In genomic region chrIV:11821591-11822361, ce11 we compare ENCODE assay signal across 4 worm cellular contexts.
TF ChIP-seq lines count a peak whose summit lies in the region.

Gene par-5 (minus strand): TSS chrIV:11821924.
Gene M117.3 (plus strand): TSS chrIV:11822206.

TF ChIP-seq in whole organism, L2 larva, 48 proteins besides CTCF, POLR2A, EP300 and RAD21 (continues in another document):
- TF ChIP-seq zag-1 (tag; optimal IDR thresholded peaks at IDR 0.05; lab: Kevin White, UChicago) (peak; percentile 82), ztf-4 (tag; optimal IDR thresholded peaks at IDR 0.05; lab: Kevin White, UChicago) (peak; percentile 8), ZK546.5 (tag; optimal IDR thresholded peaks at IDR 0.05; lab: Kevin White, UChicago) (no peak), C34F6.9 (tag; optimal IDR thresholded peaks at IDR 0.05; lab: Kevin White, UChicago) (peak; percentile 81), nhr-6 (tag; optimal IDR thresholded peaks at IDR 0.05; lab: Kevin White, UChicago) (peak; percentile 56), mbf-1 (tag; optimal IDR thresholded peaks at IDR 0.05; lab: Kevin White, UChicago) (no peak), nhr-25 (tag; optimal IDR thresholded peaks at IDR 0.05; lab: Kevin White, UChicago) (peak; percentile 29), sma-3 (GFP tag; optimal IDR thresholded peaks at IDR 0.05; lab: Kevin White, UChicago) (peak; percentile 41), elt-3 (tag; optimal IDR thresholded peaks at IDR 0.05; lab: Kevin White, UChicago) (no peak), lin-13 (GFP tag; optimal IDR thresholded peaks at IDR 0.05; lab: Kevin White, UChicago) (peak; percentile 59), mdl-1 (tag; optimal IDR thresholded peaks at IDR 0.05; lab: Kevin White, UChicago) (peak; percentile 73 to 87), nhr-129 (tag; optimal IDR thresholded peaks at IDR 0.05; lab: Kevin White, UChicago) (peak; percentile 78), peb-1 (tag; optimal IDR thresholded peaks at IDR 0.05; lab: Kevin White, UChicago) (no peak), lin-11 (tag; optimal IDR thresholded peaks at IDR 0.05; lab: Kevin White, UChicago) (peak; percentile 92), lsy-2 (tag; optimal IDR thresholded peaks at IDR 0.05; lab: Kevin White, UChicago) (peak; percentile 4 to 69), Y55F3AM.14 (GFP tag; optimal IDR thresholded peaks at IDR 0.05; lab: Kevin White, UChicago) (peak; percentile 77), ama-1 (optimal IDR thresholded peaks at IDR 0.05; lab: Kevin White, UChicago) (peak; percentile 52), nhr-77 (tag; optimal IDR thresholded peaks at IDR 0.05; lab: Kevin White, UChicago) (no peak), skn-1 (tag; optimal IDR thresholded peaks at IDR 0.05; lab: Kevin White, UChicago) (no peak), F13H6.1 (tag; optimal IDR thresholded peaks at IDR 0.05; lab: Kevin White, UChicago) (peak; percentile 79), snpc-4 (tag; optimal IDR thresholded peaks at IDR 0.05; lab: Kevin White, UChicago) (peak; percentile 25), ceh-82 (tag; optimal IDR thresholded peaks at IDR 0.05; lab: Kevin White, UChicago) (no peak), sem-4 (tag; optimal IDR thresholded peaks at IDR 0.05; lab: Kevin White, UChicago) (peak; percentile 18)

TF ChIP-seq in whole organism, L4 larva, 104 proteins besides CTCF, POLR2A, EP300 and RAD21 (continues in another document):
- TF ChIP-seq sdz-12 (GFP tag; optimal IDR thresholded peaks at IDR 0.05; lab: Kevin White, UChicago) (no peak), Y5F2A.4 (GFP tag; optimal IDR thresholded peaks at IDR 0.05; lab: Kevin White, UChicago) (no peak), pqm-1 (tag; optimal IDR thresholded peaks at IDR 0.05; lab: Kevin White, UChicago) (peak; percentile 48), rbr-2 (tag; optimal IDR thresholded peaks at IDR 0.05; lab: Kevin White, UChicago) (peak; percentile 67), ctbp-1 (GFP tag; IDR thresholded peaks at IDR 0.05; lab: Robert Waterston, UW) (peak; percentile 95), ama-1 (optimal IDR thresholded peaks at IDR 0.05; lab: Kevin White, UChicago) (peak; percentile 51), lin-39 (tag; optimal IDR thresholded peaks at IDR 0.05; lab: Kevin White, UChicago) (no peak), F10B5.3 (tag; optimal IDR thresholded peaks at IDR 0.05; lab: Kevin White, UChicago) (no peak), egl-43 (GFP tag; IDR thresholded peaks at IDR 0.05; lab: Robert Waterston, UW) (peak; percentile 82), mdt-29 (GFP tag; IDR thresholded peaks at IDR 0.05; lab: Robert Waterston, UW) (peak; percentile 82), F26F4.8 (GFP tag; conservative IDR thresholded peaks at IDR 0.05; lab: Robert Waterston, UW) (no peak), egl-27 (tag; optimal IDR thresholded peaks at IDR 0.05; lab: Kevin White, UChicago) (no peak), nhr-77 (tag; optimal IDR thresholded peaks at IDR 0.05; lab: Kevin White, UChicago) (peak; percentile 57), daf-8 (GFP tag; IDR thresholded peaks at IDR 0.05; lab: Robert Waterston, UW) (no peak), nhr-25 (tag; optimal IDR thresholded peaks at IDR 0.05; lab: Kevin White, UChicago; ENCODE audit: borderline replicate concordance, insufficient read depth) (no peak), ZK546.5 (tag; optimal IDR thresholded peaks at IDR 0.05; lab: Kevin White, UChicago) (no peak), daf-19 (GFP tag; conservative IDR thresholded peaks at IDR 0.05; lab: Robert Waterston, UW) (no peak), jun-1 (tag; optimal IDR thresholded peaks at IDR 0.05; lab: Kevin White, UChicago) (peak; percentile 3), zag-1 (tag; optimal IDR thresholded peaks at IDR 0.05; lab: Kevin White, UChicago) (no peak), cey-2 (tag; optimal IDR thresholded peaks at IDR 0.05; lab: Kevin White, UChicago; ENCODE audit: borderline replicate concordance, insufficient read depth) (no peak), Y75B8A.6 (GFP tag; IDR thresholded peaks at IDR 0.05; lab: Robert Waterston, UW) (no peak), daf-16 (GFP tag; optimal IDR thresholded peaks at IDR 0.05; lab: Kevin White, UChicago) (no peak), daf-16 (tag; optimal IDR thresholded peaks at IDR 0.05; lab: Kevin White, UChicago) (peak; percentile 63), nhr-10 (tag; optimal IDR thresholded peaks at IDR 0.05; lab: Kevin White, UChicago) (no peak)

TF ChIP-seq in whole organism, late embryonic, 69 proteins besides CTCF, POLR2A, EP300 and RAD21 (continues in another document):
- TF ChIP-seq dmd-4 (tag; optimal IDR thresholded peaks at IDR 0.05; lab: Kevin White, UChicago; ENCODE audit: borderline replicate concordance) (no peak), ceh-45 (GFP tag; IDR thresholded peaks at IDR 0.05; lab: Robert Waterston, UW) (no peak), gmeb-2 (tag; optimal IDR thresholded peaks at IDR 0.05; lab: Kevin White, UChicago) (no peak), hlh-15 (tag; optimal IDR thresholded peaks at IDR 0.05; lab: Kevin White, UChicago) (no peak), dve-1 (tag; optimal IDR thresholded peaks at IDR 0.05; lab: Kevin White, UChicago) (peak; percentile 24), K02D7.2 (tag; optimal IDR thresholded peaks at IDR 0.05; lab: Kevin White, UChicago) (no peak), pha-4 (tag; optimal IDR thresholded peaks at IDR 0.05; lab: Kevin White, UChicago) (no peak), eyg-1 (tag; optimal IDR thresholded peaks at IDR 0.05; lab: Kevin White, UChicago) (no peak), zip-5 (tag; optimal IDR thresholded peaks at IDR 0.05; lab: Kevin White, UChicago) (no peak), sdc-2 (tag; optimal IDR thresholded peaks at IDR 0.05; lab: Kevin White, UChicago) (no peak), ceh-48 (tag; optimal IDR thresholded peaks at IDR 0.05; lab: Kevin White, UChicago) (peak; percentile 98), ceh-2 (tag; optimal IDR thresholded peaks at IDR 0.05; lab: Kevin White, UChicago) (no peak), Y22D7AL.16 (tag; optimal IDR thresholded peaks at IDR 0.05; lab: Kevin White, UChicago) (no peak), ama-1 (optimal IDR thresholded peaks at IDR 0.05; lab: Kevin White, UChicago) (no peak), fax-1 (tag; optimal IDR thresholded peaks at IDR 0.05; lab: Kevin White, UChicago) (no peak), hlh-30 (tag; optimal IDR thresholded peaks at IDR 0.05; lab: Kevin White, UChicago; ENCODE audit: insufficient read depth) (peak; percentile 92), nfya-1 (tag; optimal IDR thresholded peaks at IDR 0.05; lab: Kevin White, UChicago) (peak; percentile 61), pha-2 (tag; optimal IDR thresholded peaks at IDR 0.05; lab: Kevin White, UChicago) (no peak), hlh-6 (tag; optimal IDR thresholded peaks at IDR 0.05; lab: Kevin White, UChicago) (no peak), pros-1 (tag; optimal IDR thresholded peaks at IDR 0.05; lab: Kevin White, UChicago) (no peak), unc-3 (GFP tag; conservative IDR thresholded peaks at IDR 0.05; lab: Robert Waterston, UW) (no peak), unc-3 (tag; optimal IDR thresholded peaks at IDR 0.05; lab: Kevin White, UChicago) (no peak), ahr-1 (tag; optimal IDR thresholded peaks at IDR 0.05; lab: Kevin White, UChicago) (no peak), che-1 (tag; optimal IDR thresholded peaks at IDR 0.05; lab: Kevin White, UChicago) (no peak), lin-11 (tag; optimal IDR thresholded peaks at IDR 0.05; lab: Kevin White, UChicago) (no peak), ceh-14 (tag; optimal IDR thresholded peaks at IDR 0.05; lab: Kevin White, UChicago) (peak; percentile 53), ets-4 (tag; optimal IDR thresholded peaks at IDR 0.05; lab: Kevin White, UChicago) (no peak)

TF ChIP-seq in whole organism, mixed stage, embryonic, 35 proteins besides CTCF, POLR2A, EP300 and RAD21:
- no peak for TF ChIP-seq M03D4.4 (tag; optimal IDR thresholded peaks at IDR 0.05; lab: Kevin White, UChicago)
- peak; percentile 75 for TF ChIP-seq mls-2 (tag; optimal IDR thresholded peaks at IDR 0.05; lab: Kevin White, UChicago)
- no peak for TF ChIP-seq lin-13 (tag; optimal IDR thresholded peaks at IDR 0.05; lab: Kevin White, UChicago)
- TF ChIP-seq cnd-1 (tag; optimal IDR thresholded peaks at IDR 0.05; lab: Kevin White, UChicago), result peak; percentile 49
- TF ChIP-seq lin-32 (GFP tag; optimal IDR thresholded peaks at IDR 0.05; lab: Kevin White, UChicago), result no peak
- peak; percentile 73 for TF ChIP-seq unc-120 (tag; optimal IDR thresholded peaks at IDR 0.05; lab: Kevin White, UChicago; ENCODE audit: poor library complexity, severe bottlenecking)
- peak; percentile 9 for TF ChIP-seq unc-62 (GFP tag; optimal IDR thresholded peaks at IDR 0.05; lab: Kevin White, UChicago)
- TF ChIP-seq mep-1 (tag; optimal IDR thresholded peaks at IDR 0.05; lab: Kevin White, UChicago), result no peak
- TF ChIP-seq lsy-2 (tag; optimal IDR thresholded peaks at IDR 0.05; lab: Kevin White, UChicago), result peak; percentile 28
- TF ChIP-seq nhr-12 (tag; optimal IDR thresholded peaks at IDR 0.05; lab: Kevin White, UChicago), result no peak
- TF ChIP-seq elt-1 (tag; optimal IDR thresholded peaks at IDR 0.05; lab: Kevin White, UChicago; ENCODE audit: borderline replicate concordance, insufficient read depth), result no peak
- no peak for TF ChIP-seq nhr-237 (tag; optimal IDR thresholded peaks at IDR 0.05; lab: Kevin White, UChicago)
- no peak for TF ChIP-seq sem-2 (GFP tag; optimal IDR thresholded peaks at IDR 0.05; lab: Kevin White, UChicago)
- TF ChIP-seq drap-1 (GFP tag; optimal IDR thresholded peaks at IDR 0.05; lab: Kevin White, UChicago), result no peak
- no peak for TF ChIP-seq pha-4 (tag; optimal IDR thresholded peaks at IDR 0.05; lab: Kevin White, UChicago)
- TF ChIP-seq zip-8 (tag; optimal IDR thresholded peaks at IDR 0.05; lab: Kevin White, UChicago), result no peak
- TF ChIP-seq nhr-76 (tag; optimal IDR thresholded peaks at IDR 0.05; lab: Kevin White, UChicago), result no peak
- peak; percentile 29 for TF ChIP-seq sptf-1 (tag; optimal IDR thresholded peaks at IDR 0.05; lab: Kevin White, UChicago)
- TF ChIP-seq nhr-28 (tag; optimal IDR thresholded peaks at IDR 0.05; lab: Kevin White, UChicago), result no peak
- no peak for TF ChIP-seq bed-3 (GFP tag; optimal IDR thresholded peaks at IDR 0.05; lab: Kevin White, UChicago)
- TF ChIP-seq ceh-39 (tag; optimal IDR thresholded peaks at IDR 0.05; lab: Kevin White, UChicago), result no peak
- peak; percentile 81 for TF ChIP-seq ces-1 (GFP tag; optimal IDR thresholded peaks at IDR 0.05; lab: Kevin White, UChicago)
- no peak for TF ChIP-seq unc-39 (tag; optimal IDR thresholded peaks at IDR 0.05; lab: Kevin White, UChicago)
- TF ChIP-seq snpc-4 (tag; optimal IDR thresholded peaks at IDR 0.05; lab: Kevin White, UChicago), result no peak
